Fruit fly (Drosophila melanogaster): Measurements from ENCODE around the gene Proc-R.

Gene Proc-R

dm6 chrX:4687778-4688399 is 19.8 kb upstream of the Proc-R start, which contains the start of gene ctp (continued):
- TF ChIP-seq CG6765 (GFP tag; optimal IDR thresholded peaks at IDR 0.05): no peak
- TF ChIP-seq gcm2 (GFP tag; optimal IDR thresholded peaks at IDR 0.05): no peak
- no peak for TF ChIP-seq wdn (GFP tag; IDR thresholded peaks at IDR 0.05)
- peak; percentile 25 for TF ChIP-seq az2 (GFP tag; optimal IDR thresholded peaks at IDR 0.05)
- no peak; the same call in 1 of the 2 replicates for TF ChIP-seq CG14441 (GFP tag; IDR thresholded peaks at IDR 0.05)
- no peak for TF ChIP-seq Hr39 (optimal IDR thresholded peaks at IDR 0.05)
- peak; percentile 65 for TF ChIP-seq Rfx (GFP tag; IDR thresholded peaks at IDR 0.05)
- peak; percentile 21 for TF ChIP-seq Bteb2 (GFP tag; optimal IDR thresholded peaks at IDR 0.05)
- peak; percentile 41 for TF ChIP-seq CG17385 (GFP tag; optimal IDR thresholded peaks at IDR 0.05)
- TF ChIP-seq CG14667 (GFP tag; IDR thresholded peaks at IDR 0.05): no peak
- TF ChIP-seq Oaz (GFP tag; IDR thresholded peaks at IDR 0.05): no peak
- TF ChIP-seq lov (optimal IDR thresholded peaks at IDR 0.05): no peak
- no peak for TF ChIP-seq lov (GFP tag; IDR thresholded peaks at IDR 0.05)
- TF ChIP-seq CG11456 (GFP tag; IDR thresholded peaks at IDR 0.05): 0 out of 3 replicates have a peak, but pooled peaks have one; percentile 53
- no peak for TF ChIP-seq Abd-B (GFP tag; optimal IDR thresholded peaks at IDR 0.05)
- peak; percentile 48 to 61 for TF ChIP-seq Pdp1 (GFP tag; optimal IDR thresholded peaks at IDR 0.05)
- 0 out of 2 replicates have a peak, but pooled peaks have one; percentile 27 for TF ChIP-seq CG11247 (GFP tag; IDR thresholded peaks at IDR 0.05)
- TF ChIP-seq CG11560 (tag; IDR thresholded peaks at IDR 0.05): peak; percentile 98
- peak; percentile 53 for TF ChIP-seq Mad (GFP tag; optimal IDR thresholded peaks at IDR 0.05)
- TF ChIP-seq sisA (GFP tag; IDR thresholded peaks at IDR 0.05): 0 out of 2 replicates have a peak, but pooled peaks have one; percentile 26
- peak; percentile 0 for TF ChIP-seq Vsx1 (GFP tag; optimal IDR thresholded peaks at IDR 0.05)
- peak; percentile 48 for TF ChIP-seq CG4282 (GFP tag; optimal IDR thresholded peaks at IDR 0.05)
- TF ChIP-seq CG17568 (GFP tag; optimal IDR thresholded peaks at IDR 0.05): peak; percentile 54
- TF ChIP-seq cato (GFP tag; optimal IDR thresholded peaks at IDR 0.05; ENCODE audit: borderline replicate concordance): no peak
- TF ChIP-seq danr (GFP tag; IDR thresholded peaks at IDR 0.05): no peak
- peak; percentile 57; the same call in 1 of the 2 replicates for TF ChIP-seq CG32532 (GFP tag; IDR thresholded peaks at IDR 0.05)
- peak; percentile 31 for TF ChIP-seq trem (tag; optimal IDR thresholded peaks at IDR 0.05)
- TF ChIP-seq ato (GFP tag; IDR thresholded peaks at IDR 0.05; ENCODE audit: partially characterized antibody): no peak
- peak; percentile 25 for TF ChIP-seq dmrt11E (tag; optimal IDR thresholded peaks at IDR 0.05)
- peak; percentile 1 for TF ChIP-seq pum (GFP tag; optimal IDR thresholded peaks at IDR 0.05)
- no peak for TF ChIP-seq Tbp (GFP tag; optimal IDR thresholded peaks at IDR 0.05)
- peak; percentile 64; the same call in 2 of the 3 replicates for TF ChIP-seq CG7963 (GFP tag; IDR thresholded peaks at IDR 0.05; ENCODE audit: partially characterized antibody)
- TF ChIP-seq Atf-2 (GFP tag; optimal IDR thresholded peaks at IDR 0.05): peak; percentile 3
- TF ChIP-seq Awh (GFP tag; IDR thresholded peaks at IDR 0.05): no peak
- TF ChIP-seq CG18011 (GFP tag; optimal IDR thresholded peaks at IDR 0.05): peak; percentile 23
- TF ChIP-seq CG12391 (tag; optimal IDR thresholded peaks at IDR 0.05): peak; percentile 54
- no peak for TF ChIP-seq Spps (tag; optimal IDR thresholded peaks at IDR 0.05)
- peak; percentile 29 for TF ChIP-seq CG9817 (tag; optimal IDR thresholded peaks at IDR 0.05)
- TF ChIP-seq Sox102F (GFP tag; optimal IDR thresholded peaks at IDR 0.05): peak; percentile 21
- peak; percentile 49 for TF ChIP-seq CG14710 (tag; optimal IDR thresholded peaks at IDR 0.05)
- TF ChIP-seq CoRest (tag; optimal IDR thresholded peaks at IDR 0.05): peak; percentile 51
- no peak for TF ChIP-seq Hmx (GFP tag; optimal IDR thresholded peaks at IDR 0.05)
- TF ChIP-seq ATbp (GFP tag; optimal IDR thresholded peaks at IDR 0.05): no peak
- no peak for TF ChIP-seq B-H1 (GFP tag; IDR thresholded peaks at IDR 0.05)
- no peak for TF ChIP-seq pita (GFP tag; optimal IDR thresholded peaks at IDR 0.05)
- TF ChIP-seq crc (GFP tag; optimal IDR thresholded peaks at IDR 0.05): no peak
- TF ChIP-seq CG13624 (GFP tag; optimal IDR thresholded peaks at IDR 0.05): peak; percentile 51
- no peak for TF ChIP-seq fru (optimal IDR thresholded peaks at IDR 0.05)
- TF ChIP-seq Elba2 (GFP tag; optimal IDR thresholded peaks at IDR 0.05): no peak
- no peak for TF ChIP-seq CG14965 (GFP tag; optimal IDR thresholded peaks at IDR 0.05; ENCODE audit: borderline replicate concordance)
- TF ChIP-seq crol (GFP tag; IDR thresholded peaks at IDR 0.05): no peak

All from whole organism, embryonic.